Fruit fly (Drosophila melanogaster) whole organism, embryonic: Measurements from ENCODE around the gene beta'COP.
A peak's percentile ranks its signal among the peaks of the same experiment; 100 is the strongest.

Source experiments
- Awh ChIP-seq: fragments of 200-800 bp; sonication (Bioruptor generic); IDR thresholded peaks from 2 replicates; pipeline ENCODE4, ENCODE4 v1.3.6; 2022; ENCODE audit warnings: missing biosample characterization, missing genetic modification characterization
- C15 ChIP-seq: fragments of 200-800 bp; sonication (Bioruptor generic); IDR thresholded peaks from 3 replicates; pipeline ENCODE4 v1.3.6; 2022; ENCODE audit warnings: missing biosample characterization, missing genetic modification characterization
- CG10147 ChIP-seq: fragments of 200-800 bp; sonication (Bioruptor generic); optimal IDR thresholded peaks from 2 replicates; lab custom pipeline; 2019; ENCODE audit warnings: missing biosample characterization, mild to moderate bottlenecking, missing genetic modification characterization, moderate library complexity
- CG10366 ChIP-seq: fragments of 200-800 bp; sonication (Bioruptor generic); IDR thresholded peaks from 2 replicates; pipeline ENCODE4 v1.3.6; 2022; ENCODE audit warnings: missing biosample characterization, missing genetic modification characterization
- CG10543 ChIP-seq: fragments of 200-800 bp; sonication (Bioruptor generic); optimal IDR thresholded peaks from 3 replicates; lab custom pipeline; 2017; ENCODE audit warnings: missing biosample characterization, mild to moderate bottlenecking, missing genetic modification characterization, moderate library complexity
- CG10565 ChIP-seq: fragments of 200-800 bp; sonication (Bioruptor generic); optimal IDR thresholded peaks from 3 replicates; lab custom pipeline; 2016; ENCODE audit warnings: missing biosample characterization, mild to moderate bottlenecking, missing genetic modification characterization
- CG12942 ChIP-seq: fragments of 200-800 bp; sonication (Bioruptor generic); optimal IDR thresholded peaks from 3 replicates; lab custom pipeline; 2016; ENCODE audit warnings: missing biosample characterization, missing genetic modification characterization
- CG13287 ChIP-seq: fragments of 200-800 bp; sonication (Bioruptor generic); IDR thresholded peaks from 2 replicates; pipeline ENCODE4 v1.3.6; 2022; ENCODE audit warnings: missing biosample characterization, missing genetic modification characterization; ENCODE audit not compliant: partially characterized antibody
- CG14860 ChIP-seq: fragments of 200-800 bp; sonication (Bioruptor generic); IDR thresholded peaks from 3 replicates; pipeline ENCODE4 v1.3.6; 2022; ENCODE audit warnings: missing biosample characterization, missing genetic modification characterization; ENCODE audit not compliant: partially characterized antibody
- CG18764 ChIP-seq: fragments of 200-800 bp; sonication (Bioruptor generic); optimal IDR thresholded peaks from 3 replicates; lab custom pipeline; 2016; ENCODE audit warnings: missing biosample characterization, missing genetic modification characterization
- CG33213 ChIP-seq: fragments of 200-800 bp; sonication (Bioruptor generic); optimal IDR thresholded peaks from 3 replicates; lab custom pipeline; 2016; ENCODE audit warnings: missing biosample characterization, missing genetic modification characterization
- CG4617 ChIP-seq: fragments of 200-800 bp; sonication (Bioruptor generic); optimal IDR thresholded peaks from 3 replicates; lab custom pipeline; 2016; ENCODE audit warnings: missing biosample characterization, missing genetic modification characterization, borderline replicate concordance
- CG4820 ChIP-seq: fragments of 200-800 bp; sonication (Bioruptor generic); optimal IDR thresholded peaks from 3 replicates; lab custom pipeline; 2016; ENCODE audit warnings: missing biosample characterization, missing genetic modification characterization
- CG6654 ChIP-seq: fragments of 200-800 bp; sonication (Bioruptor generic); optimal IDR thresholded peaks from 2 replicates; lab custom pipeline; 2017; ENCODE audit warnings: missing biosample characterization, mild to moderate bottlenecking, missing genetic modification characterization
- CG8281 ChIP-seq: fragments of 200-800 bp; sonication (Bioruptor generic); optimal IDR thresholded peaks from 2 replicates; lab custom pipeline; 2018; ENCODE audit warnings: missing biosample characterization, mild to moderate bottlenecking, missing genetic modification characterization, moderate library complexity
- CG9609 ChIP-seq: fragments of 200-800 bp; sonication (Bioruptor generic); optimal IDR thresholded peaks from 3 replicates; lab custom pipeline; 2016; ENCODE audit warnings: missing biosample characterization, missing genetic modification characterization
- CTCF ChIP-seq: fragments of 200-800 bp; sonication (Bioruptor generic); optimal IDR thresholded peaks from 2 replicates; lab custom pipeline; 2017; ENCODE audit warnings: missing biosample characterization, mild to moderate bottlenecking, missing genetic modification characterization, moderate library complexity
- Dad ChIP-seq: fragments of 200-800 bp; sonication (Bioruptor generic); optimal IDR thresholded peaks from 3 replicates; lab custom pipeline; 2016; ENCODE audit warnings: missing biosample characterization, missing genetic modification characterization
- Gug ChIP-seq: fragments of 200-800 bp; sonication (Bioruptor generic); IDR thresholded peaks from 4 replicates; pipeline ENCODE4 v1.3.6; 2022; ENCODE audit warnings: missing biosample characterization, missing genetic modification characterization
- H15 ChIP-seq: fragments of 200-800 bp; sonication (Bioruptor generic); IDR thresholded peaks from 3 replicates; pipeline ENCODE4 v1.3.6; 2022; ENCODE audit warnings: missing biosample characterization, missing genetic modification characterization
- Hey ChIP-seq: fragments of 200-800 bp; sonication (Bioruptor generic); optimal IDR thresholded peaks from 3 replicates; lab custom pipeline; 2018; ENCODE audit warnings: missing biosample characterization, mild to moderate bottlenecking, missing genetic modification characterization
- HmgD ChIP-seq: fragments of 200-800 bp; sonication (Bioruptor generic); optimal IDR thresholded peaks from 3 replicates; lab custom pipeline; 2016; ENCODE audit warnings: missing biosample characterization, missing genetic modification characterization
- Hsf ChIP-seq: fragments of 200-800 bp; sonication (Bioruptor generic); optimal IDR thresholded peaks from 3 replicates; lab custom pipeline; 2016; ENCODE audit warnings: missing biosample characterization, missing genetic modification characterization
- Jarid2 ChIP-seq: fragments of 200-800 bp; sonication (Bioruptor generic); optimal IDR thresholded peaks from 3 replicates; lab custom pipeline; 2017; ENCODE audit warnings: mild to moderate bottlenecking, missing biosample characterization, missing genetic modification reagents, missing genetic modification characterization
- Meics ChIP-seq: fragments of 200-800 bp; sonication (Bioruptor generic); optimal IDR thresholded peaks from 2 replicates; lab custom pipeline; 2017; ENCODE audit warnings: missing biosample characterization, mild to moderate bottlenecking, missing genetic modification characterization
- Oaz ChIP-seq: fragments of 200-800 bp; sonication (Bioruptor generic); IDR thresholded peaks from 2 replicates; pipeline ENCODE4 v1.3.6; 2022; ENCODE audit warnings: missing biosample characterization, missing genetic modification characterization
- PHDP ChIP-seq: fragments of 200-800 bp; sonication (Bioruptor generic); optimal IDR thresholded peaks from 3 replicates; lab custom pipeline; 2018; ENCODE audit warnings: missing biosample characterization, mild to moderate bottlenecking, missing genetic modification characterization, moderate library complexity
- Scr ChIP-seq: fragments of 200-800 bp; sonication (Bioruptor generic); IDR thresholded peaks from 2 replicates; pipeline ENCODE4 v1.3.6; 2022; ENCODE audit warnings: missing biosample characterization, missing genetic modification characterization; ENCODE audit not compliant: partially characterized antibody
- Ssrp ChIP-seq: fragments of 200-800 bp; sonication (Bioruptor generic); optimal IDR thresholded peaks from 2 replicates; lab custom pipeline; 2018; ENCODE audit warnings: missing biosample characterization, mild to moderate bottlenecking, missing genetic modification characterization, moderate library complexity
- Xrp1 ChIP-seq: fragments of 200-800 bp; sonication (Bioruptor generic); IDR thresholded peaks from 2 replicates; pipeline ENCODE4 v1.3.6; 2022; ENCODE audit warnings: missing biosample characterization, missing genetic modification characterization
- YL-1 ChIP-seq: fragments of 200-800 bp; sonication (Bioruptor generic); optimal IDR thresholded peaks from 3 replicates; lab custom pipeline; 2017; ENCODE audit warnings: missing biosample characterization, mild to moderate bottlenecking, missing genetic modification characterization
- abd-A ChIP-seq: fragments of 200-800 bp; sonication (Bioruptor generic); optimal IDR thresholded peaks from 3 replicates; lab custom pipeline; 2019; ENCODE audit warnings: missing biosample characterization, mild to moderate bottlenecking, missing genetic modification characterization, moderate library complexity
- exex ChIP-seq: fragments of 200-800 bp; sonication (Bioruptor generic); optimal IDR thresholded peaks from 4 replicates; lab custom pipeline; 2018; ENCODE audit warnings: missing biosample characterization, mild to moderate bottlenecking, missing genetic modification characterization, moderate library complexity
- fd96Cb ChIP-seq: fragments of 200-800 bp; sonication (Bioruptor generic); optimal IDR thresholded peaks from 2 replicates; lab custom pipeline; 2018; ENCODE audit warnings: missing biosample characterization, mild to moderate bottlenecking, missing genetic modification characterization, moderate library complexity
- gce ChIP-seq: fragments of 200-800 bp; sonication (Bioruptor generic); IDR thresholded peaks from 3 replicates; pipeline ENCODE4 v1.3.6; 2022; ENCODE audit warnings: missing biosample characterization, missing genetic modification characterization
- ham ChIP-seq: fragments of 200-800 bp; sonication (Bioruptor generic); IDR thresholded peaks from 2 replicates; pipeline ENCODE4 v1.3.6; 2022; ENCODE audit warnings: missing biosample characterization, missing genetic modification characterization
- lab ChIP-seq: fragments of 200-800 bp; sonication (Bioruptor generic); optimal IDR thresholded peaks from 3 replicates; lab custom pipeline; 2017; ENCODE audit warnings: missing biosample characterization, missing genetic modification characterization, mild to moderate bottlenecking, moderate library complexity, missing genetic modification reagents
- run ChIP-seq: fragments of 200-800 bp; sonication (Bioruptor generic); optimal IDR thresholded peaks from 3 replicates; lab custom pipeline; 2018; ENCODE audit warnings: missing biosample characterization, mild to moderate bottlenecking, missing genetic modification characterization
- seq ChIP-seq: fragments of 200-800 bp; sonication (Bioruptor generic); IDR thresholded peaks from 2 replicates; pipeline ENCODE4 v1.3.6; 2022; ENCODE audit warnings: missing biosample characterization, missing genetic modification characterization
- tna ChIP-seq: fragments of 200-800 bp; sonication (Bioruptor generic); IDR thresholded peaks from 2 replicates; pipeline ENCODE4 v1.3.6; 2022; ENCODE audit warnings: missing biosample characterization, missing genetic modification characterization; ENCODE audit not compliant: partially characterized antibody
- z ChIP-seq: fragments of 200-800 bp; sonication (Bioruptor generic); IDR thresholded peaks from 3 replicates; pipeline ENCODE4 v1.3.6; 2022; ENCODE audit warnings: missing biosample characterization, missing genetic modification characterization
- zen ChIP-seq: fragments of 200-800 bp; sonication (Bioruptor generic); optimal IDR thresholded peaks from 3 replicates; lab custom pipeline; 2018; ENCODE audit warnings: missing biosample characterization, mild to moderate bottlenecking, missing genetic modification characterization, moderate library complexity
- zf30C ChIP-seq: fragments of 200-800 bp; sonication (Bioruptor generic); optimal IDR thresholded peaks from 3 replicates; lab custom pipeline; 2018; ENCODE audit warnings: missing biosample characterization, mild to moderate bottlenecking, missing genetic modification characterization
- zfh2 ChIP-seq: fragments of 200-800 bp; sonication (Bioruptor generic); optimal IDR thresholded peaks from 2 replicates; lab custom pipeline; 2016; ENCODE audit warnings: missing biosample characterization, missing genetic modification characterization

Gene beta'COP

DNA sequence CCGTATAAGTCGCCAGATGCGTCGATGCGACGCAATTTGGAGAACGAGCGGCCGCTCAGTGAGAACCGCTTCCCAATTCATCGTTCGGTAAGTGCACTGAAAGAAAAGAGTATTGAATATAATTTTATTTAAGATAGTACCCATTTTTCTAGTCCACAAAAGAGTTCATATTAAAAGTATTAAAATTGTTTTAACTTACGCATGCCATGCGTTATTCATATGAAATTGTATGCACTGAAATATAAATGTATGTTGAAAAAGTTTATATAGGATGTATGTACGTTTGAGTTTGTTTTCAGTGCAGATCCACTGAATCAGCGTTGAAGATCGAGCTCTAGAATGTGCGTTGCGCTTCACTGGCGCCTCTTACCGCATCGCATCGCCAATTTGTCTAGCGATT is 20.9 kb downstream of the beta'COP start (continued):
- peak; percentile 3 for TF ChIP-seq Meics (GFP tag; lab: Kevin White, UChicago)

DNA sequence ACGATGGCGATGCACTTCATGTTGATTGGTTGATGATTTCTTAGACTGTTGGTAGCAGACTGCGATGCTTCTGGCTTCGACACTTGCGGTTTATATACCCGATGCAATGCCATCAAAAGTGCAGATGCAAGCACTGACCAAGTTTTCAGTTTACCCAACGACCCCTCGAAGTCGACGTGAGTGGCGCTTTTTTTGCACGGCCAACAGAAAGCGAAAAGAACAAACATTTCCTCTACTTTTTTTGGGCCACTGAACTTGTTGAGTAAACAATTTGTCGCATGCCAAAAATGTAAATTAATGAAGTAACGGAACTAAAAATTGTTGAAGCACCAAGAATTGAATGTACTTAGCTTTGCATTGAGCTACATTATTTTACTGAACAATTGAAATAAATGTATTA is 32.9 kb downstream of the beta'COP start, which contains the start of gene Vm34Ca:
TSS of gene Vm34Ca (minus strand) at position 66 of the 400 bp plus-strand sequence.
- 0 out of 3 replicates have a peak, but pooled peaks have one; percentile 12 for TF ChIP-seq CG14860 (GFP tag; lab: Robert Waterston, UW)
- no peak for TF ChIP-seq Ssrp (tag; lab: Kevin White, UChicago)
- TF ChIP-seq ham: no peak

- TF ChIP-seq run (tag; lab: Kevin White, UChicago) (no peak), Xrp1 (no peak), CG10543 (GFP tag; lab: Kevin White, UChicago) (no peak), tna (GFP tag; lab: Robert Waterston, UW) (no peak), seq (GFP tag; lab: Robert Waterston, UW) (no peak), CG4820 (GFP tag; lab: Kevin White, UChicago) (no peak), CG10147 (no peak), CG33213 (GFP tag; lab: Kevin White, UChicago) (no peak), Awh (no peak), exex (tag; lab: Kevin White, UChicago) (no peak), H15 (no peak), Hsf (no peak), Scr (GFP tag; lab: Robert Waterston, UW) (no peak), gce (GFP tag; lab: Robert Waterston, UW) (no peak), zfh2 (no peak)
- TF ChIP-seq, all 482 proteins: peak for 0
Observed at dm6 chr2L:13412219-13412618, 33.5 kb downstream of the beta'COP start, which contains the start of gene Flad2. Gene Flad2 (plus strand): TSS chr2L:13412519.

dm6 chr2L:13414525-13415481 is 36.1 kb downstream of the beta'COP start, which contains the start of the genes CG16956, CG42784 and CG43850:
Gene CG16956 (minus strand): TSS chr2L:13414575.
Gene CG42784 (plus strand): TSS chr2L:13415431.
Gene CG43850 (plus strand): TSS chr2L:13415431.
- TF ChIP-seq PHDP (peak; percentile 66), z (GFP tag; lab: Robert Waterston, UW) (no peak), zen (no peak), CTCF (GFP tag; lab: Kevin White, UChicago) (peak; percentile 7), CG6654 (GFP tag; lab: Kevin White, UChicago) (no peak), CG18764 (no peak), Hey (tag; lab: Kevin White, UChicago) (peak; percentile 54), CG10565 (GFP tag; lab: Kevin White, UChicago) (no peak), C15 (GFP tag; lab: Robert Waterston, UW) (no peak), abd-A (tag; lab: Kevin White, UChicago) (no peak), CG13287 (GFP tag; lab: Robert Waterston, UW) (peak; percentile 23), lab (GFP tag; lab: Kevin White, UChicago) (peak; percentile 94), CG12942 (GFP tag; lab: Kevin White, UChicago) (no peak), CG4617 (GFP tag; lab: Kevin White, UChicago) (no peak), CG9609 (GFP tag; lab: Kevin White, UChicago) (no peak), seq (GFP tag; lab: Robert Waterston, UW) (peak; percentile 53; the same call in 1 of the 2 replicates), Gug (no peak), YL-1 (GFP tag; lab: Kevin White, UChicago) (peak; percentile 55), Awh (no peak), Jarid2 (peak; percentile 17), Dad (GFP tag; lab: Kevin White, UChicago) (no peak), tna (GFP tag; lab: Robert Waterston, UW) (no peak), fd96Cb (tag; lab: Kevin White, UChicago) (no peak), CG8281 (tag; lab: Kevin White, UChicago) (peak; percentile 11), zf30C (GFP tag; lab: Kevin White, UChicago) (no peak), Oaz (GFP tag; lab: Robert Waterston, UW) (no peak), Ssrp (tag; lab: Kevin White, UChicago) (no peak), CG10366 (GFP tag; lab: Robert Waterston, UW) (no peak), HmgD (GFP tag; lab: Kevin White, UChicago) (no peak)
